Fruit fly (Drosophila melanogaster) whole organism, adult: ENCODE measurements around the gene Mst36Fb.

Source experiments
- CG11617 ChIP-seq: fragments of 200-800 bp; sonication (Bioruptor generic); optimal IDR thresholded peaks from 2 replicates; lab custom pipeline; 2017; ENCODE audit warnings: mild to moderate bottlenecking, missing biosample characterization, missing genetic modification reagents, missing genetic modification characterization
- CG12768 ChIP-seq: fragments of 200-800 bp; sonication (Bioruptor generic); optimal IDR thresholded peaks from 2 replicates; lab custom pipeline; 2017; ENCODE audit warnings: missing biosample characterization, missing genetic modification characterization, mild to moderate bottlenecking, moderate library complexity, missing genetic modification reagents
- CG14711 ChIP-seq: fragments of 200-800 bp; sonication (Bioruptor generic); optimal IDR thresholded peaks from 2 replicates; lab custom pipeline; 2018; ENCODE audit warnings: missing biosample characterization, mild to moderate bottlenecking, missing genetic modification characterization, moderate library complexity
- CG1620 ChIP-seq: fragments of 200-800 bp; sonication (Bioruptor generic); optimal IDR thresholded peaks from 2 replicates; lab custom pipeline; 2016; ENCODE audit warnings: missing biosample characterization, missing genetic modification characterization
- CG33017 ChIP-seq: fragments of 200-800 bp; sonication (Bioruptor generic); optimal IDR thresholded peaks from 2 replicates; lab custom pipeline; 2018; ENCODE audit warnings: missing biosample characterization, mild to moderate bottlenecking, missing genetic modification characterization, moderate library complexity
- CG5204 ChIP-seq: fragments of 200-800 bp; sonication (Bioruptor generic); optimal IDR thresholded peaks from 2 replicates; lab custom pipeline; 2016; ENCODE audit warnings: missing biosample characterization, missing genetic modification characterization
- CG7045 ChIP-seq: fragments of 200-800 bp; sonication (Bioruptor generic); optimal IDR thresholded peaks from 2 replicates; lab custom pipeline; 2017; ENCODE audit warnings: missing biosample characterization, mild to moderate bottlenecking, missing genetic modification characterization
- CG7101 ChIP-seq: fragments of 200-800 bp; sonication (Bioruptor generic); optimal IDR thresholded peaks from 2 replicates; lab custom pipeline; 2018; ENCODE audit warnings: missing biosample characterization, mild to moderate bottlenecking, missing genetic modification characterization, moderate library complexity
- Clk ChIP-seq: fragments of 200-800 bp; sonication (Bioruptor generic); optimal IDR thresholded peaks from 2 replicates; lab custom pipeline; 2017; ENCODE audit warnings: missing biosample characterization, missing genetic modification characterization
- Crg-1 ChIP-seq: fragments of 200-800 bp; sonication (Bioruptor generic); optimal IDR thresholded peaks from 2 replicates; lab custom pipeline; 2016; ENCODE audit warnings: missing biosample characterization, missing genetic modification characterization
- Hr96 ChIP-seq: fragments of 200-800 bp; sonication (Bioruptor generic); optimal IDR thresholded peaks from 2 replicates; lab custom pipeline; 2016; ENCODE audit warnings: missing biosample characterization, missing genetic modification characterization
- Mnt ChIP-seq: fragments of 200-800 bp; sonication (Bioruptor generic); optimal IDR thresholded peaks from 2 replicates; lab custom pipeline; 2016; ENCODE audit warnings: missing biosample characterization, mild to moderate bottlenecking, missing genetic modification characterization
- bab1 ChIP-seq: fragments of 200-800 bp; sonication (Bioruptor generic); optimal IDR thresholded peaks from 3 replicates; lab custom pipeline; 2019; ENCODE audit warnings: missing biosample characterization, mild to moderate bottlenecking, missing genetic modification characterization, moderate library complexity
- cic ChIP-seq: fragments of 200-800 bp; sonication (Bioruptor generic); optimal IDR thresholded peaks from 2 replicates; lab custom pipeline; 2017; ENCODE audit warnings: missing biosample characterization, mild to moderate bottlenecking, missing genetic modification characterization, moderate library complexity
- cnc ChIP-seq, 2 experiments: fragments of >200 bp; optimal IDR thresholded peaks; 2 replicates each; lab custom pipeline; 2017
- kay ChIP-seq: fragments of 200-800 bp; sonication (Bioruptor generic); peaks from one replicate; lab custom pipeline; 2016; ENCODE audit warnings: missing biosample characterization, missing genetic modification characterization, borderline replicate concordance
- ovo ChIP-seq: fragments of 200-800 bp; sonication (Bioruptor generic); optimal IDR thresholded peaks from 2 replicates; lab custom pipeline; 2016; ENCODE audit warnings: missing biosample characterization, missing genetic modification characterization
- pad ChIP-seq: fragments of 200-800 bp; sonication (Bioruptor generic); optimal IDR thresholded peaks from 3 replicates; lab custom pipeline; 2017; ENCODE audit warnings: missing biosample characterization, missing genetic modification characterization, mild to moderate bottlenecking, moderate library complexity, missing genetic modification reagents
- tj ChIP-seq: fragments of 200-800 bp; sonication (Bioruptor generic); optimal IDR thresholded peaks from 3 replicates; lab custom pipeline; 2017; ENCODE audit warnings: missing biosample characterization, mild to moderate bottlenecking, missing genetic modification characterization, moderate library complexity
- toe ChIP-seq: fragments of 200-800 bp; sonication (Bioruptor generic); optimal IDR thresholded peaks from 2 replicates; lab custom pipeline; 2016; ENCODE audit warnings: missing biosample characterization, missing genetic modification characterization

Mst36Fb gene

dm6 chr2L:18632389-18632788, 42.5 kb downstream of the Mst36Fb start:
- peak; percentile 52 for TF ChIP-seq CG12768 (GFP tag; lab: Kevin White, UChicago)
- peak; percentile 47 for TF ChIP-seq CG14711 (tag; lab: Kevin White, UChicago)
- TF ChIP-seq cnc (optimal IDR thresholded peaks at IDR 0.05; lab: Kevin White, UChicago): no peak
- peak; percentile 45 for TF ChIP-seq CG33017 (tag; lab: Kevin White, UChicago)
- peak; percentile 9 for TF ChIP-seq bab1 (GFP tag; lab: Kevin White, UChicago)
- no peak for TF ChIP-seq CG1620 (GFP tag; lab: Kevin White, UChicago)
- TF ChIP-seq cic (GFP tag; lab: Kevin White, UChicago): peak; percentile 81
- TF ChIP-seq CG7045 (GFP tag; lab: Kevin White, UChicago): peak; percentile 38
- TF ChIP-seq Crg-1 (GFP tag; lab: Kevin White, UChicago): peak; percentile 50
- peak; percentile 27 for TF ChIP-seq CG7101 (tag; lab: Kevin White, UChicago)
- TF ChIP-seq ovo (GFP tag; lab: Kevin White, UChicago): peak; percentile 39

- TF ChIP-seq Crg-1 (GFP tag; lab: Kevin White, UChicago) (no peak), cnc (optimal IDR thresholded peaks at IDR 0.05; lab: Kevin White, UChicago) (no peak), CG5204 (GFP tag; lab: Kevin White, UChicago) (no peak), CG33017 (tag; lab: Kevin White, UChicago) (no peak), kay (peak; percentile 22), CG14711 (tag; lab: Kevin White, UChicago) (no peak), CG7045 (GFP tag; lab: Kevin White, UChicago) (no peak), CG7101 (tag; lab: Kevin White, UChicago) (no peak), Mnt (GFP tag; lab: Kevin White, UChicago) (no peak)
Measured at dm6 chr2L:18630611-18631221, 44.2 kb downstream of the Mst36Fb start.

dm6 chr2L:18629144-18629543, 45.8 kb downstream of the Mst36Fb start:
- TF ChIP-seq cnc (optimal IDR thresholded peaks at IDR 0.05; lab: Kevin White, UChicago) (no peak), Mnt (GFP tag; lab: Kevin White, UChicago) (peak; percentile 10)

dm6 chr2L:18628104-18628503, 46.8 kb downstream of the Mst36Fb start:
- no peak for TF ChIP-seq Mnt (GFP tag; lab: Kevin White, UChicago)
- TF ChIP-seq toe (GFP tag; lab: Kevin White, UChicago): no peak

- peak; percentile 23 for TF ChIP-seq cic (GFP tag; lab: Kevin White, UChicago)
- peak; percentile 81 for TF ChIP-seq tj
- peak; percentile 9 for TF ChIP-seq CG7101 (tag; lab: Kevin White, UChicago)
- no peak for TF ChIP-seq CG1620 (GFP tag; lab: Kevin White, UChicago)
Measured at dm6 chr2L:18626987-18627386, 47.9 kb downstream of the Mst36Fb start.

dm6 chr2L:18625470-18625869, 49.4 kb downstream of the Mst36Fb start:
- TF ChIP-seq CG14711 (tag; lab: Kevin White, UChicago) (no peak), CG12768 (GFP tag; lab: Kevin White, UChicago) (no peak), kay (no peak), Clk (GFP tag; lab: Kevin White, UChicago) (no peak), tj (no peak), pad (GFP tag; lab: Kevin White, UChicago) (no peak), CG1620 (GFP tag; lab: Kevin White, UChicago) (no peak), bab1 (GFP tag; lab: Kevin White, UChicago) (no peak), CG7045 (GFP tag; lab: Kevin White, UChicago) (no peak), cic (GFP tag; lab: Kevin White, UChicago) (no peak)

dm6 chr2L:18625009-18625408, 49.9 kb downstream of the Mst36Fb start:
- no peak for TF ChIP-seq CG12768 (GFP tag; lab: Kevin White, UChicago)
- no peak for TF ChIP-seq Crg-1 (GFP tag; lab: Kevin White, UChicago)
- no peak for TF ChIP-seq pad (GFP tag; lab: Kevin White, UChicago)
- TF ChIP-seq ovo (GFP tag; lab: Kevin White, UChicago): no peak
- peak; percentile 32 for TF ChIP-seq cic (GFP tag; lab: Kevin White, UChicago)
- TF ChIP-seq bab1 (GFP tag; lab: Kevin White, UChicago): no peak
- TF ChIP-seq CG7101 (tag; lab: Kevin White, UChicago): peak; percentile 29
- TF ChIP-seq CG14711 (tag; lab: Kevin White, UChicago): no peak
- TF ChIP-seq Mnt (GFP tag; lab: Kevin White, UChicago): no peak
- no peak for TF ChIP-seq kay
- TF ChIP-seq cnc (optimal IDR thresholded peaks at IDR 0.05; lab: Kevin White, UChicago): no peak
- TF ChIP-seq CG5204 (GFP tag; lab: Kevin White, UChicago): no peak
- TF ChIP-seq Clk (GFP tag; lab: Kevin White, UChicago): no peak
- peak; percentile 0 for TF ChIP-seq CG7045 (GFP tag; lab: Kevin White, UChicago)
- no peak for TF ChIP-seq CG1620 (GFP tag; lab: Kevin White, UChicago)
- no peak for TF ChIP-seq tj
- TF ChIP-seq toe (GFP tag; lab: Kevin White, UChicago): no peak
- TF ChIP-seq CG33017 (tag; lab: Kevin White, UChicago): peak; percentile 49
- TF ChIP-seq Hr96 (GFP tag; lab: Kevin White, UChicago): no peak
- no peak for TF ChIP-seq CG11617 (GFP tag; lab: Kevin White, UChicago)
